Fruit fly (Drosophila melanogaster) whole organism, adult: Measurements from ENCODE around the gene CG12118.

Source experiments
- CG11617 ChIP-seq: fragments of 200-800 bp; sonication (Bioruptor generic); optimal IDR thresholded peaks from 2 replicates; lab custom pipeline; 2017; ENCODE audit warnings: mild to moderate bottlenecking, missing biosample characterization, missing genetic modification reagents, missing genetic modification characterization
- CG12768 ChIP-seq: fragments of 200-800 bp; sonication (Bioruptor generic); optimal IDR thresholded peaks from 2 replicates; lab custom pipeline; 2017; ENCODE audit warnings: missing biosample characterization, missing genetic modification characterization, mild to moderate bottlenecking, moderate library complexity, missing genetic modification reagents
- CG14711 ChIP-seq: fragments of 200-800 bp; sonication (Bioruptor generic); optimal IDR thresholded peaks from 2 replicates; lab custom pipeline; 2018; ENCODE audit warnings: missing biosample characterization, mild to moderate bottlenecking, missing genetic modification characterization, moderate library complexity
- CG1620 ChIP-seq: fragments of 200-800 bp; sonication (Bioruptor generic); optimal IDR thresholded peaks from 2 replicates; lab custom pipeline; 2016; ENCODE audit warnings: missing biosample characterization, missing genetic modification characterization
- CG33017 ChIP-seq: fragments of 200-800 bp; sonication (Bioruptor generic); optimal IDR thresholded peaks from 2 replicates; lab custom pipeline; 2018; ENCODE audit warnings: missing biosample characterization, mild to moderate bottlenecking, missing genetic modification characterization, moderate library complexity
- CG5204 ChIP-seq: fragments of 200-800 bp; sonication (Bioruptor generic); optimal IDR thresholded peaks from 2 replicates; lab custom pipeline; 2016; ENCODE audit warnings: missing biosample characterization, missing genetic modification characterization
- CG7045 ChIP-seq: fragments of 200-800 bp; sonication (Bioruptor generic); optimal IDR thresholded peaks from 2 replicates; lab custom pipeline; 2017; ENCODE audit warnings: missing biosample characterization, mild to moderate bottlenecking, missing genetic modification characterization
- CG7101 ChIP-seq: fragments of 200-800 bp; sonication (Bioruptor generic); optimal IDR thresholded peaks from 2 replicates; lab custom pipeline; 2018; ENCODE audit warnings: missing biosample characterization, mild to moderate bottlenecking, missing genetic modification characterization, moderate library complexity
- Clk ChIP-seq: fragments of 200-800 bp; sonication (Bioruptor generic); optimal IDR thresholded peaks from 2 replicates; lab custom pipeline; 2017; ENCODE audit warnings: missing biosample characterization, missing genetic modification characterization
- Crg-1 ChIP-seq: fragments of 200-800 bp; sonication (Bioruptor generic); optimal IDR thresholded peaks from 2 replicates; lab custom pipeline; 2016; ENCODE audit warnings: missing biosample characterization, missing genetic modification characterization
- Hr96 ChIP-seq: fragments of 200-800 bp; sonication (Bioruptor generic); optimal IDR thresholded peaks from 2 replicates; lab custom pipeline; 2016; ENCODE audit warnings: missing biosample characterization, missing genetic modification characterization
- Mnt ChIP-seq: fragments of 200-800 bp; sonication (Bioruptor generic); optimal IDR thresholded peaks from 2 replicates; lab custom pipeline; 2016; ENCODE audit warnings: missing biosample characterization, mild to moderate bottlenecking, missing genetic modification characterization
- bab1 ChIP-seq: fragments of 200-800 bp; sonication (Bioruptor generic); optimal IDR thresholded peaks from 3 replicates; lab custom pipeline; 2019; ENCODE audit warnings: missing biosample characterization, mild to moderate bottlenecking, missing genetic modification characterization, moderate library complexity
- cic ChIP-seq: fragments of 200-800 bp; sonication (Bioruptor generic); optimal IDR thresholded peaks from 2 replicates; lab custom pipeline; 2017; ENCODE audit warnings: missing biosample characterization, mild to moderate bottlenecking, missing genetic modification characterization, moderate library complexity
- cnc ChIP-seq, 2 experiments: fragments of >200 bp; optimal IDR thresholded peaks; 2 replicates each; lab custom pipeline; 2017
- kay ChIP-seq: fragments of 200-800 bp; sonication (Bioruptor generic); peaks from one replicate; lab custom pipeline; 2016; ENCODE audit warnings: missing biosample characterization, missing genetic modification characterization, borderline replicate concordance
- ovo ChIP-seq: fragments of 200-800 bp; sonication (Bioruptor generic); optimal IDR thresholded peaks from 2 replicates; lab custom pipeline; 2016; ENCODE audit warnings: missing biosample characterization, missing genetic modification characterization
- pad ChIP-seq: fragments of 200-800 bp; sonication (Bioruptor generic); optimal IDR thresholded peaks from 3 replicates; lab custom pipeline; 2017; ENCODE audit warnings: missing biosample characterization, missing genetic modification characterization, mild to moderate bottlenecking, moderate library complexity, missing genetic modification reagents
- tj ChIP-seq: fragments of 200-800 bp; sonication (Bioruptor generic); optimal IDR thresholded peaks from 3 replicates; lab custom pipeline; 2017; ENCODE audit warnings: missing biosample characterization, mild to moderate bottlenecking, missing genetic modification characterization, moderate library complexity
- toe ChIP-seq: fragments of 200-800 bp; sonication (Bioruptor generic); optimal IDR thresholded peaks from 2 replicates; lab custom pipeline; 2016; ENCODE audit warnings: missing biosample characterization, missing genetic modification characterization

Gene CG12118

dm6 chrX:9163645-9164509 is 32.3 kb downstream of the CG12118 start:
- TF ChIP-seq toe (GFP tag; lab: Kevin White, UChicago): no peak
- no peak for TF ChIP-seq CG14711 (tag; lab: Kevin White, UChicago)
- peak; percentile 19 for TF ChIP-seq cic (GFP tag; lab: Kevin White, UChicago)
- TF ChIP-seq tj (GFP tag; lab: Kevin White, UChicago): peak; percentile 27
- no peak for TF ChIP-seq kay (GFP tag; lab: Kevin White, UChicago)
- no peak for TF ChIP-seq Crg-1 (GFP tag; lab: Kevin White, UChicago)
- no peak for TF ChIP-seq CG33017 (tag; lab: Kevin White, UChicago)
- TF ChIP-seq CG12768 (GFP tag; lab: Kevin White, UChicago): no peak
- TF ChIP-seq bab1 (GFP tag; lab: Kevin White, UChicago): no peak
- TF ChIP-seq Mnt (GFP tag; lab: Kevin White, UChicago): peak; percentile 93
- no peak for TF ChIP-seq CG1620 (GFP tag; lab: Kevin White, UChicago)
- TF ChIP-seq CG7101 (tag; lab: Kevin White, UChicago): no peak
- peak; percentile 97 for TF ChIP-seq pad (GFP tag; lab: Kevin White, UChicago)
- TF ChIP-seq ovo (GFP tag; lab: Kevin White, UChicago): peak; percentile 54
- no peak for TF ChIP-seq CG7045 (GFP tag; lab: Kevin White, UChicago)
- TF ChIP-seq CG5204 (GFP tag; lab: Kevin White, UChicago): no peak
- TF ChIP-seq Clk (GFP tag; lab: Kevin White, UChicago): no peak
- no peak for TF ChIP-seq Hr96 (GFP tag; lab: Kevin White, UChicago)
- no peak for TF ChIP-seq CG11617 (GFP tag; lab: Kevin White, UChicago)
- TF ChIP-seq cnc (optimal IDR thresholded peaks at IDR 0.05; lab: Kevin White, UChicago): no peak

- TF ChIP-seq Crg-1 (GFP tag; lab: Kevin White, UChicago) (peak; percentile 10), bab1 (GFP tag; lab: Kevin White, UChicago) (peak; percentile 79), pad (GFP tag; lab: Kevin White, UChicago) (no peak), Mnt (GFP tag; lab: Kevin White, UChicago) (peak; percentile 37), ovo (GFP tag; lab: Kevin White, UChicago) (peak; percentile 11), CG14711 (tag; lab: Kevin White, UChicago) (peak; percentile 37), CG7101 (tag; lab: Kevin White, UChicago) (no peak)
These were observed 33.1 kb downstream of the CG12118 start, which contains the start of gene mei-P26 for dm6 chrX:9163110-9163509. TSS of gene mei-P26 (plus strand) at chrX:9163255.

dm6 chrX:9161912-9162311 is 34.3 kb downstream of the CG12118 start, which contains the start of the genes Zpr1 and CG44532:
TSS of gene Zpr1 (minus strand) at chrX:9162090.
TSS of gene CG44532 (plus strand) at chrX:9162092.
- TF ChIP-seq kay (GFP tag; lab: Kevin White, UChicago) (no peak), CG7045 (GFP tag; lab: Kevin White, UChicago) (no peak), cnc (optimal IDR thresholded peaks at IDR 0.05; lab: Kevin White, UChicago) (no peak), cic (GFP tag; lab: Kevin White, UChicago) (no peak), Crg-1 (GFP tag; lab: Kevin White, UChicago) (no peak), Mnt (GFP tag; lab: Kevin White, UChicago) (peak; percentile 63), CG14711 (tag; lab: Kevin White, UChicago) (no peak)

dm6 chrX:9159736-9160135 is 36.5 kb downstream of the CG12118 start, which contains the start of gene NdufA3:
TSS of gene NdufA3 (minus strand) at chrX:9160052.
- TF ChIP-seq kay (GFP tag; lab: Kevin White, UChicago) (no peak), bab1 (GFP tag; lab: Kevin White, UChicago) (peak; percentile 80), Mnt (GFP tag; lab: Kevin White, UChicago) (peak; percentile 10), Crg-1 (GFP tag; lab: Kevin White, UChicago) (no peak), tj (GFP tag; lab: Kevin White, UChicago) (no peak)

dm6 chrX:9158366-9158765 is 37.8 kb downstream of the CG12118 start, which contains the start of the genes Ost48 and Dlip1:
TSS of gene Ost48 (minus strand) at chrX:9158515.
TSS of gene Dlip1 (plus strand) at chrX:9158622.
- TF ChIP-seq bab1 (GFP tag; lab: Kevin White, UChicago) (peak; percentile 38), ovo (GFP tag; lab: Kevin White, UChicago) (no peak)

- TF ChIP-seq cnc (optimal IDR thresholded peaks at IDR 0.05; lab: Kevin White, UChicago): no peak
- peak; percentile 72 for TF ChIP-seq CG11617 (GFP tag; lab: Kevin White, UChicago)
- peak; percentile 23 for TF ChIP-seq Crg-1 (GFP tag; lab: Kevin White, UChicago)
- TF ChIP-seq cic (GFP tag; lab: Kevin White, UChicago): no peak
- TF ChIP-seq CG5204 (GFP tag; lab: Kevin White, UChicago): no peak
- TF ChIP-seq CG7101 (tag; lab: Kevin White, UChicago): peak; percentile 33
- TF ChIP-seq ovo (GFP tag; lab: Kevin White, UChicago): peak; percentile 37
- no peak for TF ChIP-seq CG12768 (GFP tag; lab: Kevin White, UChicago)
- TF ChIP-seq Mnt (GFP tag; lab: Kevin White, UChicago): peak; percentile 55
- no peak for TF ChIP-seq pad (GFP tag; lab: Kevin White, UChicago)
- TF ChIP-seq CG7045 (GFP tag; lab: Kevin White, UChicago): no peak
- TF ChIP-seq tj (GFP tag; lab: Kevin White, UChicago): no peak
- peak; percentile 76 for TF ChIP-seq bab1 (GFP tag; lab: Kevin White, UChicago)
- TF ChIP-seq CG33017 (tag; lab: Kevin White, UChicago): no peak
- no peak for TF ChIP-seq Clk (GFP tag; lab: Kevin White, UChicago)
- peak; percentile 14 for TF ChIP-seq CG14711 (tag; lab: Kevin White, UChicago)
- peak; percentile 60 for TF ChIP-seq CG1620 (GFP tag; lab: Kevin White, UChicago)
- TF ChIP-seq kay (GFP tag; lab: Kevin White, UChicago): no peak
- TF ChIP-seq toe (GFP tag; lab: Kevin White, UChicago): no peak
- TF ChIP-seq Hr96 (GFP tag; lab: Kevin White, UChicago): no peak
These were observed 39.8 kb downstream of the CG12118 start, which contains the start of gene His3.3B for dm6 chrX:9156388-9156823. TSS of gene His3.3B (minus strand) at chrX:9156669.
